Worm (Caenorhabditis elegans): ENCODE data around the gene sft-1.
A peak's percentile ranks its signal among the peaks of the same experiment; 100 is the strongest.

Gene sft-1

ce11 chrIII:3112001-3112400, 25.5 kb downstream of the sft-1 start:
- TF ChIP-seq isw-1 (GFP tag; IDR thresholded peaks at IDR 0.05), result no peak
- TF ChIP-seq ets-5 (GFP tag; IDR thresholded peaks at IDR 0.05), result no peak
- no peak for TF ChIP-seq pqm-1 (tag; optimal IDR thresholded peaks at IDR 0.05)
- no peak for TF ChIP-seq nhr-237 (tag; optimal IDR thresholded peaks at IDR 0.05)
- no peak for TF ChIP-seq aly-2 (tag; optimal IDR thresholded peaks at IDR 0.05)
- TF ChIP-seq nhr-85 (tag), result no peak
- TF ChIP-seq swsn-7 (tag; optimal IDR thresholded peaks at IDR 0.05), result no peak
- TF ChIP-seq nhr-19 (GFP tag; conservative IDR thresholded peaks at IDR 0.05), result no peak
- no peak for TF ChIP-seq ama-1 (optimal IDR thresholded peaks at IDR 0.05)
- no peak for TF ChIP-seq nhr-77 (tag; optimal IDR thresholded peaks at IDR 0.05)
- no peak for TF ChIP-seq nhr-12 (tag; optimal IDR thresholded peaks at IDR 0.05)
- TF ChIP-seq nhr-90 (tag; optimal IDR thresholded peaks at IDR 0.05; ENCODE audit: poor library complexity), result no peak
- no peak for TF ChIP-seq alr-1 (tag; optimal IDR thresholded peaks at IDR 0.05; ENCODE audit: borderline replicate concordance)
- no peak for TF ChIP-seq zip-4 (GFP tag; optimal IDR thresholded peaks at IDR 0.05)
- no peak for TF ChIP-seq ceh-8 (GFP tag; optimal IDR thresholded peaks at IDR 0.05)

- TF ChIP-seq C04F5.9 (tag; optimal IDR thresholded peaks at IDR 0.05) (no peak), ceh-82 (tag; optimal IDR thresholded peaks at IDR 0.05) (no peak), ztf-11 (tag; optimal IDR thresholded peaks at IDR 0.05) (no peak), irx-1 (tag; optimal IDR thresholded peaks at IDR 0.05) (no peak), lir-3 (tag; optimal IDR thresholded peaks at IDR 0.05; ENCODE audit: poor library complexity) (no peak), fkh-10 (GFP tag; optimal IDR thresholded peaks at IDR 0.05) (no peak), nhr-47 (tag; optimal IDR thresholded peaks at IDR 0.05) (no peak), C16A3.4 (tag; optimal IDR thresholded peaks at IDR 0.05) (no peak), xbp-1 (tag; optimal IDR thresholded peaks at IDR 0.05) (no peak), tlp-1 (tag; optimal IDR thresholded peaks at IDR 0.05) (no peak)
Observed at ce11 chrIII:3112616-3113015, 26.1 kb downstream of the sft-1 start.

- TF ChIP-seq sup-37 (GFP tag; optimal IDR thresholded peaks at IDR 0.05), result no peak
- peak; percentile 21 for TF ChIP-seq jun-1 (tag; optimal IDR thresholded peaks at IDR 0.05)
- TF ChIP-seq lin-35 (GFP tag; optimal IDR thresholded peaks at IDR 0.05), result peak in 1 of 2 experiments; percentile 39
- TF ChIP-seq lin-14 (GFP tag; optimal IDR thresholded peaks at IDR 0.05), result no peak
- TF ChIP-seq elt-2 (tag; optimal IDR thresholded peaks at IDR 0.05), result peak; percentile 85
Observed at ce11 chrIII:3116969-3117368, 30.5 kb downstream of the sft-1 start.

ce11 chrIII:3119972-3120371, 33.5 kb downstream of the sft-1 start:
- peak; percentile 53 for TF ChIP-seq elt-2 (tag; optimal IDR thresholded peaks at IDR 0.05)
- TF ChIP-seq lin-35 (GFP tag; optimal IDR thresholded peaks at IDR 0.05), result peak in 1 of 2 experiments; percentile 18
- peak; percentile 59 for TF ChIP-seq fkh-8 (tag; optimal IDR thresholded peaks at IDR 0.05)
- TF ChIP-seq vab-15 (tag; optimal IDR thresholded peaks at IDR 0.05), result no peak
- TF ChIP-seq unc-62 (GFP tag; optimal IDR thresholded peaks at IDR 0.05), result no peak
- TF ChIP-seq unc-98 (GFP tag; IDR thresholded peaks at IDR 0.05), result no peak
- no peak for TF ChIP-seq ceh-88 (GFP tag; IDR thresholded peaks at IDR 0.05)
- no peak for TF ChIP-seq mep-1 (tag; optimal IDR thresholded peaks at IDR 0.05)
- no peak for TF ChIP-seq mef-2 (tag; optimal IDR thresholded peaks at IDR 0.05)
- TF ChIP-seq rnt-1 (tag; optimal IDR thresholded peaks at IDR 0.05), result no peak
- no peak for TF ChIP-seq mdl-1 (tag; optimal IDR thresholded peaks at IDR 0.05)
- TF ChIP-seq hpl-2 (GFP tag; optimal IDR thresholded peaks at IDR 0.05), result no peak
- no peak for TF ChIP-seq ceh-82 (tag; optimal IDR thresholded peaks at IDR 0.05)
- no peak for TF ChIP-seq efl-1 (optimal IDR thresholded peaks at IDR 0.05)
- peak in 1 of 2 experiments; percentile 3 for TF ChIP-seq efl-1 (GFP tag; optimal IDR thresholded peaks at IDR 0.05 in 1 of 2)
- no peak for TF ChIP-seq swsn-7 (tag; optimal IDR thresholded peaks at IDR 0.05)

Data from whole organism, L1 larva.